Worm (Caenorhabditis elegans) whole organism, L2 larva: ENCODE results near the gene T02H6.10.

Experiments
- C34F6.9 ChIP-seq: fragments of 150-350 bp; optimal IDR thresholded peaks from 2 replicates; lab custom pipeline; 2014; ENCODE audit warnings: missing biosample characterization, missing genetic modification characterization
- F13H6.1 ChIP-seq: sonication (generic microtip); optimal IDR thresholded peaks from 2 replicates; lab custom pipeline; 2016; ENCODE audit warnings: missing genetic modification characterization, missing compliant biosample characterization
- R02D3.7 ChIP-seq: fragments of 150-350 bp; optimal IDR thresholded peaks from 2 replicates; lab custom pipeline; 2014; ENCODE audit warnings: missing biosample characterization, missing genetic modification characterization
- aly-2 ChIP-seq: fragments of 150-350 bp; optimal IDR thresholded peaks from 2 replicates; lab custom pipeline; 2014; ENCODE audit warnings: missing biosample characterization, missing genetic modification characterization
- ama-1 ChIP-seq: fragments of 150-350 bp; optimal IDR thresholded peaks from 2 replicates; lab custom pipeline; 2018; ENCODE audit warnings: inconsistent platforms
- blmp-1 ChIP-seq: sonication (generic microtip); optimal IDR thresholded peaks from 2 replicates; lab custom pipeline; 2017; ENCODE audit warnings: missing genetic modification characterization, mild to moderate bottlenecking, missing compliant biosample characterization, antibody characterized with exemption, moderate library complexity; ENCODE audit not compliant: insufficient read depth
- crh-2 ChIP-seq: sonication (generic microtip); optimal IDR thresholded peaks from 2 replicates; lab custom pipeline; 2017; ENCODE audit warnings: missing biosample characterization, missing genetic modification characterization
- dmd-4 ChIP-seq: sonication (generic microtip); optimal IDR thresholded peaks from 2 replicates; lab custom pipeline; 2017; ENCODE audit warnings: missing biosample characterization, missing genetic modification characterization
- egl-27 ChIP-seq: sonication (generic microtip); optimal IDR thresholded peaks from 3 replicates; lab custom pipeline; 2017; ENCODE audit warnings: missing biosample characterization, missing genetic modification reagents, missing genetic modification characterization
- elt-3 ChIP-seq: sonication (generic microtip); optimal IDR thresholded peaks from 2 replicates; lab custom pipeline; 2017; ENCODE audit warnings: missing biosample characterization, missing genetic modification characterization
- fos-1 ChIP-seq: fragments of 150-350 bp; optimal IDR thresholded peaks from 2 replicates; lab custom pipeline; 2014; ENCODE audit warnings: missing biosample characterization, missing genetic modification characterization
- gmeb-1 ChIP-seq: fragments of 150-350 bp; optimal IDR thresholded peaks from 2 replicates; lab custom pipeline; 2014; ENCODE audit warnings: missing biosample characterization, missing genetic modification characterization
- lin-11 ChIP-seq: fragments of 150-350 bp; sonication (generic microtip); optimal IDR thresholded peaks from 2 replicates; lab custom pipeline; 2014; ENCODE audit warnings: missing biosample characterization, missing genetic modification characterization, inconsistent platforms, mixed read lengths
- lin-39 ChIP-seq: fragments of 150-350 bp; optimal IDR thresholded peaks from 2 replicates; lab custom pipeline; 2014; ENCODE audit warnings: missing biosample characterization, missing genetic modification reagents, missing genetic modification characterization
- lsy-2 ChIP-seq, 2 experiments: fragments of 150-350 bp in 1 of 2; sonication (generic microtip) in 1 of 2; optimal IDR thresholded peaks; 2 replicates each; lab custom pipeline; 2014 to 2017; ENCODE audit warnings: missing biosample characterization in 2 of 2, missing genetic modification characterization in 2 of 2
- mab-5 ChIP-seq: fragments of 150-350 bp; optimal IDR thresholded peaks from 2 replicates; lab custom pipeline; 2014; ENCODE audit warnings: missing biosample characterization, missing genetic modification characterization
- mdl-1 ChIP-seq, 2 experiments: fragments of 150-350 bp in 1 of 2; sonication (generic microtip) in 1 of 2; optimal IDR thresholded peaks; 2 replicates each; lab custom pipeline; 2017; ENCODE audit warnings: missing biosample characterization in 2 of 2, missing genetic modification characterization in 2 of 2
- nhr-10 ChIP-seq: sonication (generic microtip); optimal IDR thresholded peaks from 2 replicates; lab custom pipeline; 2017; ENCODE audit warnings: missing biosample characterization, missing genetic modification characterization
- nhr-11 ChIP-seq: fragments of 150-350 bp; optimal IDR thresholded peaks from 2 replicates; lab custom pipeline; 2014; ENCODE audit warnings: missing biosample characterization, missing genetic modification characterization
- nhr-12 ChIP-seq: fragments of 150-350 bp; optimal IDR thresholded peaks from 2 replicates; lab custom pipeline; 2014; ENCODE audit warnings: missing biosample characterization, missing genetic modification characterization
- nhr-129 ChIP-seq: fragments of 150-350 bp; optimal IDR thresholded peaks from 2 replicates; lab custom pipeline; 2014; ENCODE audit warnings: missing biosample characterization, missing genetic modification characterization
- nhr-23 ChIP-seq: fragments of 150-350 bp; optimal IDR thresholded peaks from 2 replicates; lab custom pipeline; 2014; ENCODE audit warnings: missing biosample characterization, missing genetic modification reagents, missing genetic modification characterization
- nhr-25 ChIP-seq: fragments of 150-350 bp; sonication (generic microtip); optimal IDR thresholded peaks from 3 replicates; lab custom pipeline; 2014; ENCODE audit warnings: missing biosample characterization, missing genetic modification characterization
- nhr-77 ChIP-seq: fragments of 150-350 bp; optimal IDR thresholded peaks from 2 replicates; lab custom pipeline; 2014; ENCODE audit warnings: missing biosample characterization, missing genetic modification characterization
- peb-1 ChIP-seq: fragments of 150-350 bp; optimal IDR thresholded peaks from 2 replicates; lab custom pipeline; 2014; ENCODE audit warnings: missing biosample characterization, missing genetic modification characterization
- sem-4 ChIP-seq: fragments of 150-350 bp; optimal IDR thresholded peaks from 2 replicates; lab custom pipeline; 2014; ENCODE audit warnings: missing biosample characterization, missing genetic modification reagents, missing genetic modification characterization
- sma-3 ChIP-seq: sonication (generic microtip); optimal IDR thresholded peaks from 2 replicates; lab custom pipeline; 2016; ENCODE audit warnings: missing genetic modification reagents, missing genetic modification characterization, missing compliant biosample characterization
- sma-9 ChIP-seq, 2 experiments: fragments of 150-350 bp in 1 of 2; sonication (generic microtip) in 1 of 2; optimal IDR thresholded peaks; 2 replicates each; lab custom pipeline; 2014 to 2016; ENCODE audit warnings: missing genetic modification characterization in 2 of 2, mild to moderate bottlenecking in 1 of 2, missing biosample characterization in 1 of 2, missing compliant biosample characterization in 1 of 2, missing genetic modification reagents in 1 of 2, moderate library complexity in 1 of 2
- snpc-4 ChIP-seq: fragments of 150-350 bp; optimal IDR thresholded peaks from 2 replicates; lab custom pipeline; 2014; ENCODE audit warnings: missing biosample characterization, missing genetic modification characterization
- unc-39 ChIP-seq: fragments of 150-350 bp; optimal IDR thresholded peaks from 2 replicates; lab custom pipeline; 2014; ENCODE audit warnings: missing biosample characterization, missing genetic modification characterization
- unc-55 ChIP-seq: fragments of 150-350 bp; sonication (generic microtip); optimal IDR thresholded peaks from 3 replicates; lab custom pipeline; 2014; ENCODE audit warnings: missing biosample characterization, missing genetic modification reagents, missing genetic modification characterization
- unc-62 ChIP-seq: fragments of 150-350 bp; optimal IDR thresholded peaks from 2 replicates; lab custom pipeline; 2014; ENCODE audit warnings: missing biosample characterization, missing genetic modification reagents, missing genetic modification characterization
- zag-1 ChIP-seq: fragments of 150-350 bp; optimal IDR thresholded peaks from 2 replicates; lab custom pipeline; 2014; ENCODE audit warnings: missing biosample characterization, missing genetic modification characterization
- ztf-1 ChIP-seq: fragments of 200-800 bp; sonication (Bioruptor generic); conservative IDR thresholded peaks from 2 replicates; pipeline ENCODE4 v1.3.6; 2022; ENCODE audit warnings: missing genetic modification characterization, missing compliant biosample characterization
- ztf-11 ChIP-seq: sonication (generic microtip); optimal IDR thresholded peaks from 2 replicates; lab custom pipeline; 2017; ENCODE audit warnings: missing biosample characterization, missing genetic modification characterization
- ztf-4 ChIP-seq: fragments of 150-350 bp; optimal IDR thresholded peaks from 2 replicates; lab custom pipeline; 2014; ENCODE audit warnings: missing biosample characterization, missing genetic modification characterization

The T02H6.10 gene

DNA sequence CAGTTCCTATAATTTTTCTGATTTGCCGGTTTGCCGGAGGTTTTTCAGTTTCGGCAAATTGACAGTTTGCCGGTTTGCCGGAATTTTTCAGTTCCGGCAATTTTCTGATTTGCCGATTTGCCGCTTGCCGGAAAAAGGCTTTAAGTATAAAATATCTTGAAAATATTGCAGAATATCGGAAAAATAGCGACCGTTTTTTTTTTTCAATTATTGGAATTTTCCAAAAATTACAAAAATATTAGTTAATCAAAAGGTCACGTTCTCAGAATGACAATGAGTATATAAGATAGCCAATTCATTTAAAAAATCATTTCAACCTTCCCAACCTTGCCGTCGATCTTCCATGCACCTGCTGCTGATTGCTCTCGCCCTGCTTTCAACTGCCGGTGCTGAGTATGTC lies 1.8 kb upstream of the T02H6.10 start, which contains the start of gene T02H6.7:
TSS of gene T02H6.7 (plus strand) at position 301 of the 400 bp plus-strand sequence.
- TF ChIP-seq unc-39 (tag; lab: Kevin White, UChicago), result no peak
- no peak for TF ChIP-seq ztf-1 (GFP tag; lab: Robert Waterston, UW)
- no peak for TF ChIP-seq F13H6.1 (tag; lab: Kevin White, UChicago)
- no peak for TF ChIP-seq mab-5 (tag; lab: Kevin White, UChicago)
- no peak for TF ChIP-seq ama-1 (lab: Kevin White, UChicago)
- no peak for TF ChIP-seq nhr-12
- TF ChIP-seq egl-27 (tag; lab: Kevin White, UChicago), result no peak
- no peak for TF ChIP-seq sem-4
- no peak for TF ChIP-seq nhr-11 (tag; lab: Kevin White, UChicago)
- no peak for TF ChIP-seq crh-2
- TF ChIP-seq sma-3, result no peak
- TF ChIP-seq ztf-11, result no peak
- no peak for TF ChIP-seq ztf-4 (tag; lab: Kevin White, UChicago)
- TF ChIP-seq nhr-25 (tag; lab: Kevin White, UChicago), result no peak
- no peak for TF ChIP-seq snpc-4 (tag; lab: Kevin White, UChicago)

DNA sequence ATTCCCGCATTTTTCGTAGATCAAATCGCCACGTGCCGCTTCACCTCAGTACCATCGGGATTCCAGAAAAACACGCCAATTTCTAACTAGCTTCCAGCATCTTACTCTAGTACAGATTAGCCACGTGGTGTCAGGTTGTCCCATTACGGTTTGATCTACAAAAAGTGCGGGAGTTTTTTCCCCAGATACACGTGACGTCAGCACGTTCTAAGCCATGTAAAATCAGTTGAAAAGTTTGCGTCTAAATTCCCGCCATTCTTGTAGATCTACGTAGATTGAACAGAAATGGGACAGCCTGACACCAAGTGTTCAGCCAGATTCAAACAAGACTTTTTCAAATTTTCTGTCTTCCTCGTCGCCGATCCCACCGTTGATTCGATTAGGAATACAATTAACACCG lies 1.9 kb downstream of the T02H6.10 start, which contains the start of gene T02H6.9:
TSS of gene T02H6.9 (plus strand) at position 301 of the 400 bp plus-strand sequence.
- TF ChIP-seq mdl-1 (tag; optimal IDR thresholded peaks at IDR 0.05; lab: Kevin White, UChicago) (no peak), ztf-11 (no peak), unc-62 (GFP tag; lab: Kevin White, UChicago) (no peak), C34F6.9 (tag; lab: Kevin White, UChicago) (no peak), lin-39 (tag; lab: Kevin White, UChicago) (no peak)
- TF ChIP-seq, all 48 proteins: peak for 0

DNA sequence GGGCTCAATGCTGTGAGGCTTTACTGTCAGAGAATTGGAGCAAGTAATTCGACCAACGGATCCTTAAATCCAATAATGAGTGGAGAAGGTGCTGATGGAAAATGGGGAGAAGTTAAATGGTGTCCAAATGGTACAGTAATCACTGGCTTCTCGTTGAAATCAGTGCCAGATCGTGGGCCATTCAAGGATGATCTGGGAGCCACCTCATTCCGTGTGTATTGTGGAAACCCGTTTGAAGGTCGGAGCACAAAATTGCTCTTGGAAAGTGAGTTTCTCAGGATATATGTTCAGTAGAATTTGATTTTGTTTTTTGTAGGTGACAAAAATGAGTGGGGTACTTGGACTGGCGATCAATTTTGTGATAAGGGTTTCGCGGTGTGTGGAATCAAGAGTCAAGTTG lies 4.7 kb downstream of the T02H6.10 start:
- TF ChIP-seq lsy-2 (tag; optimal IDR thresholded peaks at IDR 0.05; lab: Kevin White, UChicago) (no peak), lin-11 (no peak), aly-2 (tag; lab: Kevin White, UChicago) (no peak), peb-1 (no peak), R02D3.7 (no peak), nhr-11 (tag; lab: Kevin White, UChicago) (no peak), sem-4 (no peak), ztf-1 (GFP tag; lab: Robert Waterston, UW) (no peak), dmd-4 (no peak), fos-1 (tag; lab: Kevin White, UChicago) (no peak), elt-3 (tag; lab: Kevin White, UChicago) (no peak), blmp-1 (tag; lab: Kevin White, UChicago) (no peak), nhr-77 (tag; lab: Kevin White, UChicago) (no peak), nhr-129 (tag; lab: Kevin White, UChicago) (no peak), snpc-4 (tag; lab: Kevin White, UChicago) (no peak), nhr-25 (tag; lab: Kevin White, UChicago) (no peak), unc-55 (GFP tag; lab: Kevin White, UChicago) (no peak), sma-9 (GFP tag; optimal IDR thresholded peaks at IDR 0.05; lab: Kevin White, UChicago) (no peak), sma-9 (tag; optimal IDR thresholded peaks at IDR 0.05; lab: Kevin White, UChicago) (no peak)

DNA sequence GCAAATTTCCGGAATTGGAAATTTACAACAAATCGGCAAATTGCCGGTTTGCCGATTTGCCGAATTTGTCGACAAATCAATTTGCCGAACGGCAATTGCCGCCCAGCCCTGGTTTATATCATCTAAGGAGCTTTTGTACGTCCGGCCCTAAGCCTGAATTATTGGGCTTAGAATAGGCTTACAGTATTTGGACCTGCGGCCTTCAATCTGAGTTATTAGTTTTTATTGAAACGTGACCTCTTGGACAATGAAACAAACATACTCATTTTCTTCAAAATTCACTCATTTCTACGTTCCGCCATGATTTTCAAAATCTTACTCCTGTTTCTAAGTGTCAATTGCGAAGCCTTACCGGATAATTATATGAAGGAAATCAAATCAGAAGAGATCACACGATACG lies 5.2 kb downstream of the T02H6.10 start, which contains the start of gene Y39F10C.1:
TSS of gene Y39F10C.1 (plus strand) at position 301 of the 400 bp plus-strand sequence.
- TF ChIP-seq zag-1 (tag; lab: Kevin White, UChicago) (no peak), C34F6.9 (tag; lab: Kevin White, UChicago) (no peak), sma-9 (GFP tag; optimal IDR thresholded peaks at IDR 0.05; lab: Kevin White, UChicago) (no peak), sma-9 (tag; optimal IDR thresholded peaks at IDR 0.05; lab: Kevin White, UChicago) (no peak), ztf-1 (GFP tag; lab: Robert Waterston, UW) (no peak), R02D3.7 (no peak), ama-1 (lab: Kevin White, UChicago) (no peak), crh-2 (no peak), ztf-4 (tag; lab: Kevin White, UChicago) (no peak), gmeb-1 (tag; lab: Kevin White, UChicago) (no peak), mdl-1 (tag; optimal IDR thresholded peaks at IDR 0.05; lab: Kevin White, UChicago) (no peak), sem-4 (no peak), nhr-12 (no peak), nhr-23 (tag; lab: Kevin White, UChicago) (no peak), nhr-10 (tag; lab: Kevin White, UChicago) (no peak), lin-11 (no peak), nhr-77 (tag; lab: Kevin White, UChicago) (no peak), elt-3 (tag; lab: Kevin White, UChicago) (no peak), unc-62 (GFP tag; lab: Kevin White, UChicago) (no peak)
